Worm (Caenorhabditis elegans) whole organism, late embryonic: ENCODE measurements around the gene C02F5.5.

ENCODE experiments used
- T23F11.4 ChIP-seq: fragments of 200-800 bp; sonication (Bioruptor generic); optimal IDR thresholded peaks from 2 replicates; lab custom pipeline; 2018; ENCODE audit warnings: mild to moderate bottlenecking, missing genetic modification characterization, missing compliant biosample characterization
- Y22D7AL.16 ChIP-seq: sonication (generic microtip); optimal IDR thresholded peaks from 2 replicates; lab custom pipeline; 2016; ENCODE audit warnings: missing genetic modification characterization, missing compliant biosample characterization
- ama-1 ChIP-seq: fragments of 150-350 bp; optimal IDR thresholded peaks from 2 replicates; lab custom pipeline; 2014
- ceh-18 ChIP-seq: sonication (generic microtip); optimal IDR thresholded peaks from 2 replicates; lab custom pipeline; 2016; ENCODE audit warnings: missing genetic modification characterization, missing compliant biosample characterization
- ceh-19 ChIP-seq: fragments of 200-800 bp; sonication (Bioruptor generic); optimal IDR thresholded peaks from 2 replicates; lab custom pipeline; 2018; ENCODE audit warnings: mild to moderate bottlenecking, missing genetic modification characterization, missing compliant biosample characterization
- ceh-22 ChIP-seq: sonication (generic microtip); optimal IDR thresholded peaks from 2 replicates; lab custom pipeline; 2017; ENCODE audit warnings: missing biosample characterization, missing genetic modification characterization
- ceh-34 ChIP-seq: sonication (generic microtip); optimal IDR thresholded peaks from 2 replicates; lab custom pipeline; 2016; ENCODE audit warnings: mild to moderate bottlenecking, missing genetic modification characterization, missing compliant biosample characterization
- ceh-45 ChIP-seq: fragments of 200-800 bp; sonication (Bioruptor generic); IDR thresholded peaks from 2 replicates; pipeline ENCODE4 v1.3.6; 2022; ENCODE audit warnings: missing genetic modification reagents, missing genetic modification characterization, missing compliant biosample characterization
- ceh-6 ChIP-seq: fragments of 200-800 bp; sonication (Bioruptor generic); optimal IDR thresholded peaks from 2 replicates; lab custom pipeline; 2018; ENCODE audit warnings: mild to moderate bottlenecking, missing genetic modification characterization, missing compliant biosample characterization
- ceh-9 ChIP-seq: sonication (generic microtip); optimal IDR thresholded peaks from 2 replicates; lab custom pipeline; 2016; ENCODE audit warnings: mild to moderate bottlenecking, missing genetic modification characterization, inconsistent platforms, missing compliant biosample characterization
- che-1 ChIP-seq: sonication (generic microtip); optimal IDR thresholded peaks from 2 replicates; lab custom pipeline; 2016; ENCODE audit warnings: mild to moderate bottlenecking, missing genetic modification characterization, missing compliant biosample characterization
- elt-2 ChIP-seq: sonication (generic microtip); optimal IDR thresholded peaks from 2 replicates; lab custom pipeline; 2016; ENCODE audit warnings: missing genetic modification reagents, missing genetic modification characterization, missing compliant biosample characterization
- elt-4 ChIP-seq: sonication (generic microtip); optimal IDR thresholded peaks from 2 replicates; lab custom pipeline; 2016; ENCODE audit warnings: missing genetic modification characterization, missing compliant biosample characterization
- ets-4 ChIP-seq: sonication (generic microtip); optimal IDR thresholded peaks from 2 replicates; lab custom pipeline; 2016; ENCODE audit warnings: missing genetic modification characterization, missing compliant biosample characterization
- eyg-1 ChIP-seq: sonication (generic microtip); optimal IDR thresholded peaks from 2 replicates; lab custom pipeline; 2016; ENCODE audit warnings: missing genotype, missing genetic modification characterization, missing compliant biosample characterization
- fkh-6 ChIP-seq: sonication (generic microtip); optimal IDR thresholded peaks from 2 replicates; lab custom pipeline; 2016; ENCODE audit warnings: missing genetic modification characterization, missing compliant biosample characterization
- gmeb-2 ChIP-seq: sonication (generic microtip); optimal IDR thresholded peaks from 2 replicates; lab custom pipeline; 2016; ENCODE audit warnings: missing genetic modification characterization, inconsistent platforms, missing compliant biosample characterization
- hlh-30 ChIP-seq: sonication (generic microtip); optimal IDR thresholded peaks from 2 replicates; lab custom pipeline; 2017; ENCODE audit warnings: antibody characterized with exemption, missing genetic modification characterization, missing compliant biosample characterization; ENCODE audit not compliant: insufficient read depth
- hlh-6 ChIP-seq: sonication (generic microtip); optimal IDR thresholded peaks from 2 replicates; lab custom pipeline; 2016; ENCODE audit warnings: missing genotype, missing genetic modification characterization, missing compliant biosample characterization
- hlh-8 ChIP-seq: sonication (generic microtip); optimal IDR thresholded peaks from 2 replicates; lab custom pipeline; 2016; ENCODE audit warnings: missing genotype, missing genetic modification characterization, missing compliant biosample characterization
- lim-6 ChIP-seq: sonication (generic microtip); optimal IDR thresholded peaks from 2 replicates; lab custom pipeline; 2016; ENCODE audit warnings: missing genetic modification characterization, missing compliant biosample characterization
- lin-11 ChIP-seq: fragments of 200-800 bp; sonication (Bioruptor generic); optimal IDR thresholded peaks from 2 replicates; lab custom pipeline; 2018; ENCODE audit warnings: mild to moderate bottlenecking, missing genetic modification characterization, missing compliant biosample characterization
- madf-2 ChIP-seq: sonication (generic microtip); optimal IDR thresholded peaks from 2 replicates; lab custom pipeline; 2017; ENCODE audit warnings: missing genetic modification characterization, missing compliant biosample characterization
- nhr-11 ChIP-seq: fragments of 150-350 bp; optimal IDR thresholded peaks from 2 replicates; lab custom pipeline; 2014; ENCODE audit warnings: missing biosample characterization, missing genetic modification characterization
- pag-3 ChIP-seq: sonication (generic microtip); optimal IDR thresholded peaks from 2 replicates; lab custom pipeline; 2016; ENCODE audit warnings: missing compliant biosample characterization, missing genetic modification characterization, borderline replicate concordance
- pat-9 ChIP-seq: fragments of 200-800 bp; sonication (Bioruptor generic); optimal IDR thresholded peaks from 2 replicates; lab custom pipeline; 2018; ENCODE audit warnings: mild to moderate bottlenecking, missing genetic modification characterization, moderate library complexity, missing compliant biosample characterization
- pax-1 ChIP-seq: fragments of 150-350 bp; optimal IDR thresholded peaks from 2 replicates; lab custom pipeline; 2014; ENCODE audit warnings: missing biosample characterization, missing genetic modification characterization
- ref-2 ChIP-seq: sonication (generic microtip); optimal IDR thresholded peaks from 2 replicates; lab custom pipeline; 2016; ENCODE audit warnings: missing genetic modification characterization, missing compliant biosample characterization
- rnt-1 ChIP-seq: sonication (generic microtip); optimal IDR thresholded peaks from 2 replicates; lab custom pipeline; 2016; ENCODE audit warnings: missing genetic modification characterization, missing compliant biosample characterization
- sox-2 ChIP-seq: fragments of 200-800 bp; sonication (Bioruptor generic); IDR thresholded peaks from 2 replicates; pipeline ENCODE4 v1.3.6; 2022; ENCODE audit warnings: missing genetic modification reagents, missing genetic modification characterization, missing compliant biosample characterization
- syd-9 ChIP-seq: sonication (generic microtip); optimal IDR thresholded peaks from 2 replicates; lab custom pipeline; 2016; ENCODE audit warnings: mild to moderate bottlenecking, missing genetic modification characterization, moderate library complexity, missing compliant biosample characterization
- tbx-2 ChIP-seq: sonication (generic microtip); optimal IDR thresholded peaks from 2 replicates; lab custom pipeline; 2016; ENCODE audit warnings: missing genetic modification characterization, missing compliant biosample characterization
- ttx-3 ChIP-seq: sonication (generic microtip); optimal IDR thresholded peaks from 2 replicates; lab custom pipeline; 2016; ENCODE audit warnings: missing genetic modification reagents, missing genetic modification characterization, missing compliant biosample characterization
- zip-5 ChIP-seq: sonication (generic microtip); optimal IDR thresholded peaks from 2 replicates; lab custom pipeline; 2016; ENCODE audit warnings: missing genetic modification characterization, missing compliant biosample characterization
- ztf-16 ChIP-seq: sonication (generic microtip); optimal IDR thresholded peaks from 2 replicates; lab custom pipeline; 2017; ENCODE audit warnings: missing genetic modification characterization, missing compliant biosample characterization

C02F5.5 gene

ce11 chrIII:8235880-8236279 lies at the start of gene C02F5.5:
Gene C02F5.5, plus strand, starts transcription at chrIII:8236180.
- no peak for TF ChIP-seq ceh-9 (tag; lab: Kevin White, UChicago)
- TF ChIP-seq ceh-19 (GFP tag; lab: Kevin White, UChicago) = no peak
- no peak for TF ChIP-seq gmeb-2 (tag; lab: Kevin White, UChicago)

DNA sequence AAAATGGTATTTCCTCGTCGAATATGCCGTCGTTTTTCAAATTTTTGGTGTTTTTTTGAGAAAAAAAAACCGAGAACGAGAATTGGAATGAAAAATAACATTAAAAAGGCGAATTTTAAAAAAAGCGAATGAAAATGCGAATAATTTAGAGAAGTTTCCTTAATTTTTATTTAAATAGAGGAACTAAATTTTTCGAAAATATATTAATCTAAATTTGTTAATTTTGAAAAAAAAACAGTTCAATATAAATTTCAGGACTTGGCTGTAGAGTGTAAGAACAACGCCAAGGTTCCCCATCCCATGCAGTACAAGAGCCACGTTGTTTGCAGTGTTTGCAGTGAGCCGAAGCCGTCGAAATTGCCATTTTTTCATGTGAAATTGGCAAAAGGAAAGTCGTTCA lies 45.5 kb upstream of the C02F5.5 start, which contains the start of gene C50C3.19:
C50C3.19 (plus strand) TSS at position 301 of the 400 bp plus-strand sequence.
- no peak for TF ChIP-seq ceh-9 (tag; lab: Kevin White, UChicago)
- no peak for TF ChIP-seq zip-5 (tag; lab: Kevin White, UChicago)
- no peak for TF ChIP-seq ceh-18 (tag; lab: Kevin White, UChicago)
- TF ChIP-seq nhr-11 (tag; lab: Kevin White, UChicago) = no peak
- no peak for TF ChIP-seq elt-2 (tag; lab: Kevin White, UChicago)
- TF ChIP-seq ceh-6 (GFP tag; lab: Kevin White, UChicago) = no peak
- TF ChIP-seq elt-4 = no peak
- TF ChIP-seq ceh-34 (tag; lab: Kevin White, UChicago) = no peak

- TF ChIP-seq lim-6 (tag; lab: Kevin White, UChicago) (no peak), sox-2 (GFP tag; lab: Robert Waterston, UW) (no peak), ttx-3 (no peak), nhr-11 (tag; lab: Kevin White, UChicago) (no peak), ceh-6 (GFP tag; lab: Kevin White, UChicago) (no peak), ceh-34 (tag; lab: Kevin White, UChicago) (no peak), ets-4 (tag; lab: Kevin White, UChicago) (no peak), T23F11.4 (GFP tag; lab: Kevin White, UChicago) (no peak), pax-1 (no peak), che-1 (tag; lab: Kevin White, UChicago) (no peak), ref-2 (no peak), syd-9 (no peak)
These were observed 44.3 kb upstream of the C02F5.5 start, which contains the start of gene C50C3.1 for ce11 chrIII:8191695-8192094. Gene C50C3.1, plus strand, starts transcription at chrIII:8191995.

- TF ChIP-seq ama-1 (lab: Kevin White, UChicago) (no peak), eyg-1 (tag; lab: Kevin White, UChicago) (no peak), lim-6 (tag; lab: Kevin White, UChicago) (no peak), ceh-45 (no peak), ceh-18 (tag; lab: Kevin White, UChicago) (no peak), fkh-6 (tag; lab: Kevin White, UChicago) (no peak), lin-11 (tag; lab: Kevin White, UChicago) (no peak), hlh-8 (tag; lab: Kevin White, UChicago) (no peak), ztf-16 (tag; lab: Kevin White, UChicago) (no peak), ceh-19 (GFP tag; lab: Kevin White, UChicago) (no peak), rnt-1 (tag; lab: Kevin White, UChicago) (no peak), gmeb-2 (tag; lab: Kevin White, UChicago) (no peak), ets-4 (tag; lab: Kevin White, UChicago) (no peak), ceh-6 (GFP tag; lab: Kevin White, UChicago) (no peak), hlh-30 (tag; lab: Kevin White, UChicago) (no peak), ceh-22 (no peak), hlh-6 (tag; lab: Kevin White, UChicago) (no peak)
These were observed 36.9 kb upstream of the C02F5.5 start for ce11 chrIII:8199060-8199459.

DNA sequence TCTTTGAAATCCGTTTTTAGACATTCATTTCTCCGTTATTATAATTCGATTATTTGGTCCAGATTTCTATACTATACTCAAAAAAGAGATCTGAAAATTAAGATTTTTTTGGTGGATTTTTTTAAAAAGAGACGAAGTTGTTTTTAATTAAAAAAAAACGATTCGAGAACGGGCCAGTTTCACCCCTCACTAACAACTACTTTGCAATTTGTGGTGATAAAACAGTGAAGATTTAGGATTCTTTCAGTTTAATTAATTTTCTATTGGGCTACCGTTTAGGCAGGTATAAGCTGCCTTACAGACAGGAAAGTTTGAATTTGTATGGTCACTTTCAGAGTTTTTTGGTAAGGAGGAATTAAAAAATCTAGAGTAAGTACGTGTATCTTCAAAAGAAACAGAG lies 34.9 kb upstream of the C02F5.5 start, which contains the start of gene unc-36:
unc-36 (minus strand) TSS at position 101 of the 400 bp plus-strand sequence.
- no peak for TF ChIP-seq madf-2 (tag; lab: Kevin White, UChicago)
- TF ChIP-seq pat-9 (tag; lab: Kevin White, UChicago) = no peak
- no peak for TF ChIP-seq tbx-2
- TF ChIP-seq ceh-9 (tag; lab: Kevin White, UChicago) = no peak
- no peak for TF ChIP-seq pag-3
- no peak for TF ChIP-seq T23F11.4 (GFP tag; lab: Kevin White, UChicago)
- TF ChIP-seq eyg-1 (tag; lab: Kevin White, UChicago) = no peak
- no peak for TF ChIP-seq Y22D7AL.16 (tag; lab: Kevin White, UChicago)
- TF ChIP-seq ets-4 (tag; lab: Kevin White, UChicago) = no peak
